In genomic region chrX:16275255-16275813, ce11 we compare ENCODE assay signal across 2 worm cellular contexts.
TF ChIP-seq lines count a peak whose summit lies in the region.

sdc-1 (plus strand) TSS chrX:16275763.

TF ChIP-seq in whole organism, L2 larva, 48 proteins besides CTCF, POLR2A, EP300 and RAD21 (continued from another document):
- TF ChIP-seq nhr-12 (tag; optimal IDR thresholded peaks at IDR 0.05; lab: Kevin White, UChicago) (no peak), ama-1 (optimal IDR thresholded peaks at IDR 0.05; lab: Kevin White, UChicago) (no peak), unc-55 (GFP tag; optimal IDR thresholded peaks at IDR 0.05; lab: Kevin White, UChicago) (peak; percentile 48), ZK546.5 (tag; optimal IDR thresholded peaks at IDR 0.05; lab: Kevin White, UChicago) (no peak), dmd-4 (tag; optimal IDR thresholded peaks at IDR 0.05; lab: Kevin White, UChicago) (no peak), elt-3 (tag; optimal IDR thresholded peaks at IDR 0.05; lab: Kevin White, UChicago) (no peak), snpc-4 (tag; optimal IDR thresholded peaks at IDR 0.05; lab: Kevin White, UChicago) (no peak), mab-5 (tag; optimal IDR thresholded peaks at IDR 0.05; lab: Kevin White, UChicago) (no peak), nhr-6 (tag; optimal IDR thresholded peaks at IDR 0.05; lab: Kevin White, UChicago) (no peak), nhr-237 (tag; optimal IDR thresholded peaks at IDR 0.05; lab: Kevin White, UChicago) (no peak), sma-9 (GFP tag; optimal IDR thresholded peaks at IDR 0.05; lab: Kevin White, UChicago) (peak; percentile 34), sma-9 (tag; optimal IDR thresholded peaks at IDR 0.05; lab: Kevin White, UChicago) (no peak), ztf-11 (tag; optimal IDR thresholded peaks at IDR 0.05; lab: Kevin White, UChicago) (no peak), nhr-77 (tag; optimal IDR thresholded peaks at IDR 0.05; lab: Kevin White, UChicago) (no peak), nhr-129 (tag; optimal IDR thresholded peaks at IDR 0.05; lab: Kevin White, UChicago) (peak; percentile 62), nhr-23 (tag; optimal IDR thresholded peaks at IDR 0.05; lab: Kevin White, UChicago) (no peak), ztf-1 (GFP tag; conservative IDR thresholded peaks at IDR 0.05; lab: Robert Waterston, UW) (no peak), Y55F3AM.14 (GFP tag; optimal IDR thresholded peaks at IDR 0.05; lab: Kevin White, UChicago) (no peak), F13H6.1 (tag; optimal IDR thresholded peaks at IDR 0.05; lab: Kevin White, UChicago) (peak; percentile 46), nhr-11 (tag; optimal IDR thresholded peaks at IDR 0.05; lab: Kevin White, UChicago) (no peak), lin-11 (tag; optimal IDR thresholded peaks at IDR 0.05; lab: Kevin White, UChicago) (peak; percentile 47), aly-2 (tag; optimal IDR thresholded peaks at IDR 0.05; lab: Kevin White, UChicago) (no peak), mdl-1 (tag; optimal IDR thresholded peaks at IDR 0.05; lab: Kevin White, UChicago) (peak; percentile 35 to 55), ceh-16 (tag; optimal IDR thresholded peaks at IDR 0.05; lab: Kevin White, UChicago) (no peak), crh-2 (tag; optimal IDR thresholded peaks at IDR 0.05; lab: Kevin White, UChicago) (peak; percentile 25)

TF ChIP-seq in whole organism, L4 larva, 104 proteins besides CTCF, POLR2A, EP300 and RAD21 (continued from another document):
- TF ChIP-seq hlh-30 (tag; optimal IDR thresholded peaks at IDR 0.05; lab: Kevin White, UChicago; ENCODE audit: insufficient read depth) (peak; percentile 51), daf-16 (GFP tag; optimal IDR thresholded peaks at IDR 0.05; lab: Kevin White, UChicago) (peak in 1 of 2 experiments; percentile 35), daf-16 (tag; optimal IDR thresholded peaks at IDR 0.05; lab: Kevin White, UChicago) (peak; percentile 84), mes-2 (tag; optimal IDR thresholded peaks at IDR 0.05; lab: Kevin White, UChicago; ENCODE audit: poor library complexity, severe bottlenecking) (peak; percentile 60), mxl-3 (GFP tag; optimal IDR thresholded peaks at IDR 0.05; lab: Kevin White, UChicago) (peak; percentile 30), hif-1 (tag; optimal IDR thresholded peaks at IDR 0.05; lab: Kevin White, UChicago) (peak in 1 of 2 experiments; percentile 50), pha-4 (GFP tag; IDR thresholded peaks at IDR 0.05; lab: Robert Waterston, UW) (no peak), pha-4 (tag; optimal IDR thresholded peaks at IDR 0.05; lab: Kevin White, UChicago) (peak; percentile 30), unc-130 (GFP tag; optimal IDR thresholded peaks at IDR 0.05; lab: Kevin White, UChicago) (no peak), F49E8.2 (tag; optimal IDR thresholded peaks at IDR 0.05; lab: Kevin White, UChicago; ENCODE audit: borderline replicate concordance) (no peak), hmg-1.1 (GFP tag; IDR thresholded peaks at IDR 0.05; lab: Robert Waterston, UW) (peak; percentile 51; the same call in 1 of the 2 replicates)
